Worm (Caenorhabditis elegans) whole organism, young adult: Measurements from ENCODE around the gene F56D5.2.

ENCODE experiments used
- akir-1 ChIP-seq: fragments of 200-800 bp; sonication (Bioruptor generic); optimal IDR thresholded peaks from 2 replicates; lab custom pipeline; 2018; ENCODE audit warnings: mild to moderate bottlenecking, missing genetic modification characterization, moderate library complexity, missing compliant biosample characterization
- ets-4 ChIP-seq: fragments of 200-800 bp; sonication (Bioruptor generic); optimal IDR thresholded peaks from 2 replicates; lab custom pipeline; 2018; ENCODE audit warnings: mild to moderate bottlenecking, missing genetic modification characterization, missing compliant biosample characterization
- lin-54 ChIP-seq: fragments of 200-800 bp; sonication (Bioruptor generic); optimal IDR thresholded peaks from 2 replicates; lab custom pipeline; 2018; ENCODE audit warnings: mild to moderate bottlenecking, missing genetic modification characterization, missing compliant biosample characterization
- nhr-90 ChIP-seq: sonication (generic microtip); optimal IDR thresholded peaks from 2 replicates; lab custom pipeline; 2016; ENCODE audit warnings: missing genotype, mild to moderate bottlenecking, missing genetic modification characterization, missing compliant biosample characterization
- ztf-18 ChIP-seq: sonication (generic microtip); optimal IDR thresholded peaks from 2 replicates; lab custom pipeline; 2016; ENCODE audit warnings: missing genotype, mild to moderate bottlenecking, missing genetic modification characterization, missing compliant biosample characterization

ce11 chrIV:9441391-9441790, 43.0 kb upstream of the F56D5.2 start:
- TF ChIP-seq lin-54 (GFP tag; lab: Kevin White, UChicago) (no peak), ets-4 (GFP tag; lab: Kevin White, UChicago) (no peak), nhr-90 (no peak), ztf-18 (tag; lab: Kevin White, UChicago) (no peak), akir-1 (GFP tag; lab: Kevin White, UChicago) (no peak)
